Fruit fly (Drosophila melanogaster) whole organism: ENCODE data around the gene CG42579.

Source experiments
- CG8478 ChIP-seq: fragments of >200 bp; optimal IDR thresholded peaks from 2 replicates; lab custom pipeline; 2018; ENCODE audit warnings: inconsistent platforms
- EcR ChIP-seq, 2 experiments: fragments of >200 bp; optimal IDR thresholded peaks; 2 replicates each; lab custom pipeline; 2017; ENCODE audit warnings: missing biosample characterization in 2 of 2, missing genetic modification characterization in 2 of 2, missing genetic modification reagents in 2 of 2
- psq ChIP-seq: fragments of >200 bp; optimal IDR thresholded peaks from 2 replicates; lab custom pipeline; 2017

- TF ChIP-seq EcR (GFP tag; optimal IDR thresholded peaks at IDR 0.05; lab: Kevin White, UChicago) (no peak), psq (lab: Kevin White, UChicago) (no peak), CG8478 (lab: Kevin White, UChicago) (no peak)
These were observed 8.4 kb upstream of the CG42579 start for dm6 chrX:20519049-20519448.
